Fruit fly (Drosophila melanogaster): Measurements from ENCODE around the gene CG43125.

dm6 chr3R:28283419-28283818 lies 20.0 kb upstream of the CG43125 start, which contains the start of gene CG34437:
- TF ChIP-seq peb (GFP tag; IDR thresholded peaks at IDR 0.05) (no peak), repo (GFP tag; optimal IDR thresholded peaks at IDR 0.05) (no peak), her (GFP tag; optimal IDR thresholded peaks at IDR 0.05) (no peak), Blimp-1 (GFP tag; optimal IDR thresholded peaks at IDR 0.05) (no peak), odd (GFP tag; optimal IDR thresholded peaks at IDR 0.05) (no peak), emc (GFP tag; optimal IDR thresholded peaks at IDR 0.05) (no peak)

Measured in whole organism, embryonic.